Fruit fly (Drosophila melanogaster): ENCODE results near the gene CG4891.
A peak's percentile ranks its signal among the peaks of the same experiment; 100 is the strongest.

CG4891 gene

dm6 chr2L:16049647-16050046, 45.1 kb upstream of the CG4891 start, which contains the start of gene beat-Ia (continued):
- peak; percentile 75 for TF ChIP-seq scrt (GFP tag; optimal IDR thresholded peaks at IDR 0.05)
- TF ChIP-seq tna (GFP tag; IDR thresholded peaks at IDR 0.05; ENCODE audit: partially characterized antibody) = no peak
- TF ChIP-seq Abd-B (GFP tag; optimal IDR thresholded peaks at IDR 0.05) = peak; percentile 22
- TF ChIP-seq Deaf1 (tag; optimal IDR thresholded peaks at IDR 0.05) = peak; percentile 98
- peak; percentile 43 for TF ChIP-seq cad (GFP tag; optimal IDR thresholded peaks at IDR 0.05)
- TF ChIP-seq CrebB (tag; optimal IDR thresholded peaks at IDR 0.05) = no peak
- TF ChIP-seq CG4424 (GFP tag; optimal IDR thresholded peaks at IDR 0.05) = peak; percentile 20
- TF ChIP-seq lov (optimal IDR thresholded peaks at IDR 0.05) = no peak
- TF ChIP-seq lov (GFP tag; IDR thresholded peaks at IDR 0.05) = peak; percentile 66; the same call in 2 of the 3 replicates
- TF ChIP-seq CG31365 (tag; optimal IDR thresholded peaks at IDR 0.05) = peak; percentile 98
- no peak for TF ChIP-seq sisA (GFP tag; IDR thresholded peaks at IDR 0.05)
- TF ChIP-seq CG18764 (GFP tag; optimal IDR thresholded peaks at IDR 0.05) = no peak
- no peak for TF ChIP-seq ase (GFP tag; IDR thresholded peaks at IDR 0.05)
- 0 out of 3 replicates have a peak, but pooled peaks have one; percentile 31 for TF ChIP-seq vnd (GFP tag; IDR thresholded peaks at IDR 0.05; ENCODE audit: partially characterized antibody)
- TF ChIP-seq CG11696 (GFP tag; IDR thresholded peaks at IDR 0.05) = no peak
- TF ChIP-seq Dp (GFP tag; optimal IDR thresholded peaks at IDR 0.05) = no peak
- peak; percentile 42; the same call in 1 of the 3 replicates for TF ChIP-seq CG16813 (GFP tag; IDR thresholded peaks at IDR 0.05; ENCODE audit: partially characterized antibody)
- TF ChIP-seq H15 (GFP tag; IDR thresholded peaks at IDR 0.05) = no peak
- no peak for TF ChIP-seq CG17612 (GFP tag; IDR thresholded peaks at IDR 0.05)
- no peak for TF ChIP-seq CG7271 (tag; optimal IDR thresholded peaks at IDR 0.05)
- no peak for TF ChIP-seq NfI (GFP tag; optimal IDR thresholded peaks at IDR 0.05)
- TF ChIP-seq CG12769 (tag; optimal IDR thresholded peaks at IDR 0.05) = no peak
- peak; percentile 67 for TF ChIP-seq HmgD (GFP tag; optimal IDR thresholded peaks at IDR 0.05)
- peak; percentile 28; the same call in 1 of the 3 replicates for TF ChIP-seq HLH4C (GFP tag; IDR thresholded peaks at IDR 0.05; ENCODE audit: partially characterized antibody)
- TF ChIP-seq phol (tag; optimal IDR thresholded peaks at IDR 0.05) = no peak
- peak in 1 of 2 experiments; percentile 98 for TF ChIP-seq Eip74EF (GFP tag; optimal IDR thresholded peaks at IDR 0.05)
- no peak for TF ChIP-seq lilli (GFP tag; optimal IDR thresholded peaks at IDR 0.05)
- no peak for TF ChIP-seq nerfin-1 (tag; optimal IDR thresholded peaks at IDR 0.05)
- no peak for TF ChIP-seq CG5180 (GFP tag; optimal IDR thresholded peaks at IDR 0.05)
- TF ChIP-seq CG17328 (GFP tag; IDR thresholded peaks at IDR 0.05) = 0 out of 2 replicates have a peak, but pooled peaks have one; percentile 35
- TF ChIP-seq kah (GFP tag; optimal IDR thresholded peaks at IDR 0.05) = peak; percentile 76
- peak; percentile 89 for TF ChIP-seq Ets65A (GFP tag)
- no peak for TF ChIP-seq CG2678 (tag; optimal IDR thresholded peaks at IDR 0.05)
- peak; percentile 51; the same call in 1 of the 2 replicates for TF ChIP-seq ato (GFP tag; IDR thresholded peaks at IDR 0.05; ENCODE audit: partially characterized antibody)

dm6 chr2L:16133208-16133607, 38.4 kb downstream of the CG4891 start, which contains the start of gene CG4892:
TSS of gene CG4892 (plus strand) at chr2L:16133508.
- TF ChIP-seq hbn (GFP tag; IDR thresholded peaks at IDR 0.05; ENCODE audit: partially characterized antibody) (no peak), stc (GFP tag; IDR thresholded peaks at IDR 0.05) (no peak), lov (optimal IDR thresholded peaks at IDR 0.05) (no peak), lov (GFP tag; IDR thresholded peaks at IDR 0.05) (no peak), CG10565 (GFP tag; optimal IDR thresholded peaks at IDR 0.05) (no peak), CG7839 (tag; optimal IDR thresholded peaks at IDR 0.05) (no peak), CG9797 (GFP tag; optimal IDR thresholded peaks at IDR 0.05) (no peak)
